Worm (Caenorhabditis elegans): ENCODE measurements around the gene gpch-1.

DNA sequence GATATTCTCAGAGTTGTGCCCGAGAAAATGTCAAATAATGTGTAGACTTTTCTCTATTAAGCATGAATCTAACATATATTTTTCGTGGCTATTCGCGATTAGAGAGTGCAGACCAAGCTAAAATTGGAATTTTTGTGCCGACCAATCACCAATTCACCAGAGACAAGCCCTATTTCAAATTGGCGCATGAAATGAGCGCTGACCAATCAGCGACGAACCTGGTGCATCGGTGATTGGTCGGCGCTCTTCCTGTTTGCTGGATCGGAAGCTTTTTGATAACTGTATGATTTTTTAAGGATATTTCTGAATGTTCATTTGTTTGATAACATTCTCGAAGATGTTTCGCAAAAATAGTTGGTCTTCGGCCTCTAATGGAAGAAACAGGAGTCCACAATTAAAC, 45.0 kb downstream of the gpch-1 start:
- no peak for TF ChIP-seq nhr-12 (tag; optimal IDR thresholded peaks at IDR 0.05)
- no peak for TF ChIP-seq lin-32 (GFP tag; optimal IDR thresholded peaks at IDR 0.05)
- TF ChIP-seq pha-4 (tag; optimal IDR thresholded peaks at IDR 0.05): no peak
- no peak for TF ChIP-seq blmp-1 (tag; optimal IDR thresholded peaks at IDR 0.05)
- TF ChIP-seq nhr-76 (tag; optimal IDR thresholded peaks at IDR 0.05): no peak
- TF ChIP-seq nhr-28 (tag; optimal IDR thresholded peaks at IDR 0.05): no peak
- no peak for TF ChIP-seq snpc-4 (tag; optimal IDR thresholded peaks at IDR 0.05)
- no peak for TF ChIP-seq lin-13 (tag; optimal IDR thresholded peaks at IDR 0.05)
- TF ChIP-seq lsy-2 (tag; optimal IDR thresholded peaks at IDR 0.05): no peak
- no peak for TF ChIP-seq unc-120 (tag; optimal IDR thresholded peaks at IDR 0.05; ENCODE audit: poor library complexity, severe bottlenecking)
- no peak for TF ChIP-seq nhr-237 (tag; optimal IDR thresholded peaks at IDR 0.05)
- no peak for TF ChIP-seq ztf-11 (tag; optimal IDR thresholded peaks at IDR 0.05)
- TF ChIP-seq unc-62 (GFP tag; optimal IDR thresholded peaks at IDR 0.05): no peak
